Fruit fly (Drosophila melanogaster) whole organism, embryonic: ENCODE data around the gene mahe.

Experiments
- Atf6 ChIP-seq: fragments of 200-800 bp; sonication (Bioruptor generic); IDR thresholded peaks from 2 replicates; pipeline ENCODE4 v1.3.6; 2022; ENCODE audit warnings: missing biosample characterization, missing genetic modification characterization
- CG10431 ChIP-seq: fragments of 200-800 bp; sonication (Bioruptor generic); optimal IDR thresholded peaks from 3 replicates; lab custom pipeline; 2018; ENCODE audit warnings: missing biosample characterization, mild to moderate bottlenecking, missing genetic modification characterization
- CG11723 ChIP-seq: fragments of 200-800 bp; sonication (Bioruptor generic); optimal IDR thresholded peaks from 2 replicates; lab custom pipeline; 2017; ENCODE audit warnings: missing biosample characterization, mild to moderate bottlenecking, missing genetic modification characterization
- CG13424 ChIP-seq: fragments of 200-800 bp; sonication (Bioruptor generic); optimal IDR thresholded peaks from 2 replicates; lab custom pipeline; 2019; ENCODE audit warnings: missing biosample characterization, mild to moderate bottlenecking, missing genetic modification characterization, moderate library complexity
- CG13775 ChIP-seq: fragments of 200-800 bp; sonication (Bioruptor generic); optimal IDR thresholded peaks from 3 replicates; lab custom pipeline; 2017; ENCODE audit warnings: missing biosample characterization, mild to moderate bottlenecking, missing genetic modification characterization
- CG13894 ChIP-seq: fragments of 200-800 bp; sonication (Bioruptor generic); optimal IDR thresholded peaks from 3 replicates; lab custom pipeline; 2018; ENCODE audit warnings: missing biosample characterization, mild to moderate bottlenecking, missing genetic modification characterization, moderate library complexity
- CG14050 ChIP-seq: fragments of 200-800 bp; sonication (Bioruptor generic); IDR thresholded peaks from 3 replicates; pipeline ENCODE4 v1.3.6; 2022; ENCODE audit warnings: missing biosample characterization, missing genetic modification characterization
- CG15073 ChIP-seq: fragments of 200-800 bp; sonication (Bioruptor generic); optimal IDR thresholded peaks from 2 replicates; lab custom pipeline; 2016; ENCODE audit warnings: missing biosample characterization, missing genetic modification characterization
- CG17328 ChIP-seq: fragments of 200-800 bp; sonication (Bioruptor generic); IDR thresholded peaks from 2 replicates; pipeline ENCODE4 v1.3.6; 2022; ENCODE audit warnings: missing biosample characterization, missing genetic modification characterization
- CG18599 ChIP-seq: fragments of 200-800 bp; sonication (Bioruptor generic); optimal IDR thresholded peaks from 3 replicates; lab custom pipeline; 2017; ENCODE audit warnings: missing biosample characterization, missing genetic modification characterization, mild to moderate bottlenecking, moderate library complexity, missing genetic modification reagents
- CG2120 ChIP-seq: fragments of 200-800 bp; sonication (Bioruptor generic); optimal IDR thresholded peaks from 3 replicates; lab custom pipeline; 2016; ENCODE audit warnings: missing biosample characterization, missing genetic modification characterization
- CG30020 ChIP-seq: fragments of 200-800 bp; optimal IDR thresholded peaks from 2 replicates; lab custom pipeline; 2019; ENCODE audit warnings: missing biosample characterization, mild to moderate bottlenecking, missing genetic modification characterization, moderate library complexity
- CG3838 ChIP-seq: fragments of 200-800 bp; sonication (Bioruptor generic); optimal IDR thresholded peaks from 3 replicates; lab custom pipeline; 2016; ENCODE audit warnings: missing biosample characterization, missing genetic modification characterization
- CG3847 ChIP-seq: fragments of 200-800 bp; sonication (Bioruptor generic); IDR thresholded peaks from 2 replicates; pipeline ENCODE4 v1.3.6; 2022; ENCODE audit warnings: missing biosample characterization, missing genetic modification characterization
- CG4360 ChIP-seq: fragments of 200-800 bp; sonication (Bioruptor generic); IDR thresholded peaks from 2 replicates; pipeline ENCODE4 v1.3.6; 2022; ENCODE audit warnings: missing biosample characterization, missing genetic modification characterization
- CG4820 ChIP-seq: fragments of 200-800 bp; sonication (Bioruptor generic); optimal IDR thresholded peaks from 3 replicates; lab custom pipeline; 2016; ENCODE audit warnings: missing biosample characterization, missing genetic modification characterization
- CG7928 ChIP-seq: fragments of 200-800 bp; sonication (Bioruptor generic); optimal IDR thresholded peaks from 2 replicates; lab custom pipeline; 2017; ENCODE audit warnings: missing biosample characterization, mild to moderate bottlenecking, missing genetic modification characterization
- CG7987 ChIP-seq: fragments of 200-800 bp; sonication (Bioruptor generic); optimal IDR thresholded peaks from 2 replicates; lab custom pipeline; 2018; ENCODE audit warnings: missing biosample characterization, mild to moderate bottlenecking, missing genetic modification characterization, moderate library complexity
- CG8478 ChIP-seq: fragments of >200 bp; optimal IDR thresholded peaks from 2 replicates; lab custom pipeline; 2018
- CG9609 ChIP-seq: fragments of 200-800 bp; sonication (Bioruptor generic); optimal IDR thresholded peaks from 3 replicates; lab custom pipeline; 2016; ENCODE audit warnings: missing biosample characterization, missing genetic modification characterization
- CTCF ChIP-seq: fragments of 200-800 bp; sonication (Bioruptor generic); optimal IDR thresholded peaks from 2 replicates; lab custom pipeline; 2017; ENCODE audit warnings: missing biosample characterization, mild to moderate bottlenecking, missing genetic modification characterization, moderate library complexity
- HLH54F ChIP-seq: fragments of 200-800 bp; sonication (Bioruptor generic); optimal IDR thresholded peaks from 3 replicates; lab custom pipeline; 2016; ENCODE audit warnings: missing biosample characterization, missing genetic modification characterization
- HmgZ ChIP-seq: fragments of 200-800 bp; sonication (Bioruptor generic); optimal IDR thresholded peaks from 2 replicates; lab custom pipeline; 2018; ENCODE audit warnings: missing biosample characterization, mild to moderate bottlenecking, missing genetic modification characterization
- Hr51 ChIP-seq, 2 experiments: fragments of 200-800 bp; sonication (Bioruptor generic); optimal IDR thresholded peaks; 2 replicates in 1 of 2; 3 replicates in 1 of 2; lab custom pipeline; 2016 to 2018; ENCODE audit warnings: missing biosample characterization in 2 of 2, missing genetic modification characterization in 2 of 2, mild to moderate bottlenecking in 1 of 2, moderate library complexity in 1 of 2
- Nf-YA ChIP-seq: fragments of 200-800 bp; sonication (Bioruptor generic); IDR thresholded peaks from 2 replicates; pipeline ENCODE4 v1.3.6; 2022; ENCODE audit warnings: missing biosample characterization, missing genetic modification characterization
- Opbp ChIP-seq: fragments of 200-800 bp; sonication (Bioruptor generic); IDR thresholded peaks from 3 replicates; pipeline ENCODE4 v1.3.6; 2022; ENCODE audit warnings: missing biosample characterization, missing genetic modification characterization; ENCODE audit not compliant: partially characterized antibody
- Sin3A ChIP-seq: fragments of >200 bp; optimal IDR thresholded peaks from 2 replicates; lab custom pipeline; 2018
- Sox100B ChIP-seq: fragments of 200-800 bp; sonication (Bioruptor generic); optimal IDR thresholded peaks from 3 replicates; lab custom pipeline; 2018; ENCODE audit warnings: missing biosample characterization, mild to moderate bottlenecking, missing genetic modification characterization
- YL-1 ChIP-seq: fragments of 200-800 bp; sonication (Bioruptor generic); optimal IDR thresholded peaks from 3 replicates; lab custom pipeline; 2017; ENCODE audit warnings: missing biosample characterization, mild to moderate bottlenecking, missing genetic modification characterization
- ab ChIP-seq: fragments of 200-800 bp; sonication (Bioruptor generic); optimal IDR thresholded peaks from 2 replicates; lab custom pipeline; 2016; ENCODE audit warnings: missing biosample characterization, missing genetic modification characterization
- br ChIP-seq: fragments of >200 bp; optimal IDR thresholded peaks from 2 replicates; lab custom pipeline; 2017
- chn ChIP-seq: fragments of 200-800 bp; sonication (Bioruptor generic); optimal IDR thresholded peaks from 2 replicates; lab custom pipeline; 2016; ENCODE audit warnings: missing biosample characterization, missing genetic modification characterization
- corto ChIP-seq: fragments of 200-800 bp; sonication (Bioruptor generic); optimal IDR thresholded peaks from 2 replicates; lab custom pipeline; 2016; ENCODE audit warnings: missing biosample characterization, mild to moderate bottlenecking, missing genetic modification characterization, moderate library complexity
- fd102C ChIP-seq: fragments of 200-800 bp; sonication (Bioruptor generic); optimal IDR thresholded peaks from 2 replicates; lab custom pipeline; 2018; ENCODE audit warnings: missing biosample characterization, mild to moderate bottlenecking, missing genetic modification characterization, moderate library complexity
- gcm2 ChIP-seq: fragments of 200-800 bp; sonication (Bioruptor generic); optimal IDR thresholded peaks from 2 replicates; lab custom pipeline; 2016; ENCODE audit warnings: missing biosample characterization, missing genetic modification characterization
- gsb ChIP-seq: fragments of 200-800 bp; sonication (Bioruptor generic); IDR thresholded peaks from 2 replicates; pipeline ENCODE4 v1.3.6; 2022; ENCODE audit warnings: missing biosample characterization, missing genetic modification characterization
- h ChIP-seq: fragments of >200 bp; optimal IDR thresholded peaks from 2 replicates; lab custom pipeline; 2017
- jumu ChIP-seq: fragments of 200-800 bp; sonication (Bioruptor generic); optimal IDR thresholded peaks from 3 replicates; lab custom pipeline; 2016; ENCODE audit warnings: missing biosample characterization, missing genetic modification characterization
- kay ChIP-seq: fragments of 200-800 bp; sonication (Bioruptor generic); optimal IDR thresholded peaks from 2 replicates; lab custom pipeline; 2016; ENCODE audit warnings: missing biosample characterization, missing genetic modification characterization
- kni ChIP-seq: fragments of 200-800 bp; sonication (Bioruptor generic); optimal IDR thresholded peaks from 3 replicates; lab custom pipeline; 2017; ENCODE audit warnings: mild to moderate bottlenecking, missing biosample characterization, missing genetic modification reagents, missing genetic modification characterization
- mirr ChIP-seq: fragments of 200-800 bp; sonication (Bioruptor generic); optimal IDR thresholded peaks from 3 replicates; lab custom pipeline; 2018; ENCODE audit warnings: missing biosample characterization, mild to moderate bottlenecking, missing genetic modification characterization
- nerfin-2 ChIP-seq: fragments of 200-800 bp; sonication (Bioruptor generic); IDR thresholded peaks from 2 replicates; pipeline ENCODE4 v1.3.6; 2022; ENCODE audit warnings: missing biosample characterization, missing genetic modification characterization; ENCODE audit not compliant: partially characterized antibody
- nmo ChIP-seq: fragments of 200-800 bp; sonication (Bioruptor generic); optimal IDR thresholded peaks from 2 replicates; lab custom pipeline; 2018; ENCODE audit warnings: missing biosample characterization, mild to moderate bottlenecking, missing genetic modification characterization, moderate library complexity
- onecut ChIP-seq: fragments of 200-800 bp; sonication (Bioruptor generic); IDR thresholded peaks from 2 replicates; pipeline ENCODE4 v1.3.6; 2022; ENCODE audit warnings: missing biosample characterization, missing genetic modification characterization
- p53 ChIP-seq: fragments of 200-800 bp; sonication (Bioruptor generic); optimal IDR thresholded peaks from 2 replicates; lab custom pipeline; 2016; ENCODE audit warnings: missing biosample characterization, missing genetic modification characterization
- pb ChIP-seq: fragments of 200-800 bp; sonication (Bioruptor generic); optimal IDR thresholded peaks from 3 replicates; lab custom pipeline; 2016; ENCODE audit warnings: missing biosample characterization, missing genetic modification characterization
- row ChIP-seq: fragments of 200-800 bp; sonication (Bioruptor generic); IDR thresholded peaks from 3 replicates; pipeline ENCODE4 v1.3.6; 2022; ENCODE audit warnings: missing biosample characterization, missing genetic modification characterization
- sob ChIP-seq: fragments of 200-800 bp; sonication (Bioruptor generic); IDR thresholded peaks from 2 replicates; pipeline ENCODE4 v1.3.6; 2022; ENCODE audit warnings: missing biosample characterization, missing genetic modification characterization
- sqz ChIP-seq: fragments of 200-800 bp; sonication (Bioruptor generic); optimal IDR thresholded peaks from 3 replicates; lab custom pipeline; 2018; ENCODE audit warnings: missing biosample characterization, mild to moderate bottlenecking, missing genetic modification characterization
- tap ChIP-seq: fragments of 200-800 bp; optimal IDR thresholded peaks from 3 replicates; lab custom pipeline; 2019; ENCODE audit warnings: missing biosample characterization, mild to moderate bottlenecking, missing genetic modification characterization, moderate library complexity
- tio ChIP-seq: fragments of 200-800 bp; sonication (Bioruptor generic); optimal IDR thresholded peaks from 2 replicates; lab custom pipeline; 2017; ENCODE audit warnings: missing biosample characterization, missing genetic modification characterization, inconsistent platforms
- unc-4 ChIP-seq: fragments of 200-800 bp; sonication (Bioruptor generic); IDR thresholded peaks from 2 replicates; pipeline ENCODE4 v1.3.6; 2022; ENCODE audit warnings: missing biosample characterization, missing genetic modification characterization; ENCODE audit not compliant: partially characterized antibody
- z ChIP-seq: fragments of 200-800 bp; sonication (Bioruptor generic); IDR thresholded peaks from 3 replicates; pipeline ENCODE4 v1.3.6; 2022; ENCODE audit warnings: missing biosample characterization, missing genetic modification characterization

mahe gene

dm6 chrX:7946858-7947313, 15.7 kb upstream of the mahe start, which contains the start of gene orion (continued):
- peak; percentile 59 for TF ChIP-seq nerfin-2
- peak; percentile 56 for TF ChIP-seq sob (GFP tag; lab: Robert Waterston, UW)
- peak; percentile 27 for TF ChIP-seq CG13424 (tag; lab: Kevin White, UChicago)
- peak; percentile 12 for TF ChIP-seq HmgZ (tag; lab: Kevin White, UChicago)
- TF ChIP-seq CG9609 (GFP tag; lab: Kevin White, UChicago): no peak
- no peak for TF ChIP-seq chn (GFP tag; lab: Kevin White, UChicago)
- peak; percentile 32; the same call in 1 of the 2 replicates for TF ChIP-seq gsb (GFP tag; lab: Robert Waterston, UW)
- no peak for TF ChIP-seq Nf-YA (GFP tag; lab: Robert Waterston, UW)
- no peak for TF ChIP-seq tio (GFP tag; lab: Kevin White, UChicago)
- no peak for TF ChIP-seq corto (GFP tag; lab: Kevin White, UChicago)
- peak; percentile 0 for TF ChIP-seq CG10431 (GFP tag; lab: Kevin White, UChicago)
- peak; percentile 28 for TF ChIP-seq CG2120 (GFP tag; lab: Kevin White, UChicago)
- no peak for TF ChIP-seq z
- TF ChIP-seq YL-1 (GFP tag; lab: Kevin White, UChicago): peak; percentile 67
- TF ChIP-seq sqz (GFP tag; lab: Kevin White, UChicago): peak; percentile 58
- peak; percentile 61 for TF ChIP-seq row (GFP tag; lab: Robert Waterston, UW)
- peak; percentile 40 for TF ChIP-seq CG18599 (GFP tag; lab: Kevin White, UChicago)
- TF ChIP-seq tap (tag; lab: Kevin White, UChicago): no peak
- TF ChIP-seq CG14050 (GFP tag; lab: Robert Waterston, UW): no peak
- TF ChIP-seq CG13894 (tag; lab: Kevin White, UChicago): no peak
- no peak for TF ChIP-seq fd102C (GFP tag; lab: Kevin White, UChicago)
- peak; percentile 32; the same call in 1 of the 2 replicates for TF ChIP-seq Atf6 (GFP tag; lab: Robert Waterston, UW)
- no peak for TF ChIP-seq CG7928 (GFP tag; lab: Kevin White, UChicago)
- no peak for TF ChIP-seq CG15073 (GFP tag; lab: Kevin White, UChicago)
- TF ChIP-seq CG3847 (GFP tag; lab: Robert Waterston, UW): peak; percentile 32; the same call in 1 of the 2 replicates
- no peak for TF ChIP-seq ab (GFP tag; lab: Kevin White, UChicago)
- peak; percentile 29 for TF ChIP-seq CG30020
- no peak for TF ChIP-seq HLH54F (GFP tag; lab: Kevin White, UChicago)
- no peak for TF ChIP-seq gcm2 (GFP tag; lab: Kevin White, UChicago)
- TF ChIP-seq Opbp (GFP tag; lab: Robert Waterston, UW): peak; percentile 84; the same call in 2 of the 3 replicates
- no peak for TF ChIP-seq Sin3A (lab: Kevin White, UChicago)
- no peak for TF ChIP-seq Hr51 (GFP tag; optimal IDR thresholded peaks at IDR 0.05; lab: Kevin White, UChicago)
- peak; percentile 45 for TF ChIP-seq onecut (GFP tag; lab: Robert Waterston, UW)
- TF ChIP-seq CG13775 (GFP tag; lab: Kevin White, UChicago): peak; percentile 11
- TF ChIP-seq mirr (GFP tag; lab: Kevin White, UChicago): peak; percentile 52
- no peak for TF ChIP-seq jumu (GFP tag; lab: Kevin White, UChicago)
- TF ChIP-seq CG3838 (GFP tag; lab: Kevin White, UChicago): peak; percentile 68
- no peak for TF ChIP-seq pb (GFP tag; lab: Kevin White, UChicago)
- TF ChIP-seq kni (GFP tag; lab: Kevin White, UChicago): peak; percentile 52
- no peak for TF ChIP-seq h (lab: Kevin White, UChicago)
- TF ChIP-seq CG4820 (GFP tag; lab: Kevin White, UChicago): no peak
- TF ChIP-seq CTCF: no peak
- no peak for TF ChIP-seq CG4360 (GFP tag; lab: Robert Waterston, UW)
- TF ChIP-seq CG11723: no peak
- TF ChIP-seq br (lab: Kevin White, UChicago): no peak
- TF ChIP-seq p53 (GFP tag; lab: Kevin White, UChicago): no peak
- TF ChIP-seq unc-4: peak; percentile 83
- no peak for TF ChIP-seq kay (GFP tag; lab: Kevin White, UChicago)
- TF ChIP-seq nmo (GFP tag; lab: Kevin White, UChicago): no peak
- no peak for TF ChIP-seq CG8478 (lab: Kevin White, UChicago)
- TF ChIP-seq CG7987: peak; percentile 51
- no peak for TF ChIP-seq Sox100B (GFP tag; lab: Kevin White, UChicago)
- no peak for TF ChIP-seq CG17328 (GFP tag; lab: Robert Waterston, UW)
